Worm (Caenorhabditis elegans): Measurements from ENCODE around the gene mul-1.

DNA sequence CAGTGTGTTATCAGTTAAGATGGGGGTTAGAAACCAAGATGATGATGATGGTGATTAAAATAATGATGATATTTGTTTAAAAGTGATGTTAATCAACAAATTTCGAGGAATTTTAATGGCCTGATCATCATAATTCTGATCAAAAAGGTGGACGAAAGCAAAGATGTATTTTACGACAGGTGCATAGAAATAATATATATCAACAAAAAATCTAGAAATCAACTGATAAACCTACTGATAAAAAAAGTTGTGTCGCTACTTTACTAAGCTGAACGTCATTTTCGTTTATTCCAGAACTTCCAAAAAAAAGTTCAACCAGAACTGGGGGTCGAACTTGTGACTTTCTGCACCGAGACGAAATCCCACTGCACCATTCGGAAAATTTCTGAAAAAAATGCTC lies at the start of gene mul-1:
- no peak for TF ChIP-seq sox-4 (tag; optimal IDR thresholded peaks at IDR 0.05)
- TF ChIP-seq ceh-24 (tag; optimal IDR thresholded peaks at IDR 0.05): no peak
- no peak for TF ChIP-seq ceh-18 (tag; optimal IDR thresholded peaks at IDR 0.05)
- TF ChIP-seq Y22D7AL.16 (tag; optimal IDR thresholded peaks at IDR 0.05): no peak
